Fruit fly (Drosophila melanogaster) whole organism, wandering third instar larva: Measurements from ENCODE around the gene Pif1A.

ENCODE experiments used
- Abd-B ChIP-seq: fragments of >200 bp; optimal IDR thresholded peaks from 2 replicates; lab custom pipeline; 2017; ENCODE audit warnings: missing biosample characterization, missing genetic modification characterization
- CG32264 ChIP-seq: fragments of 200-800 bp; sonication (Bioruptor generic); optimal IDR thresholded peaks from 2 replicates; lab custom pipeline; 2016; ENCODE audit warnings: missing biosample characterization, missing genetic modification characterization
- CG9705 ChIP-seq: fragments of 200-800 bp; sonication (Bioruptor generic); optimal IDR thresholded peaks from 2 replicates; lab custom pipeline; 2018; ENCODE audit warnings: missing biosample characterization, mild to moderate bottlenecking, missing genetic modification characterization
- CrebA ChIP-seq: fragments of 200-800 bp; sonication (Bioruptor generic); optimal IDR thresholded peaks from 2 replicates; lab custom pipeline; 2016; ENCODE audit warnings: missing biosample characterization, mild to moderate bottlenecking, missing genetic modification characterization, borderline replicate concordance
- Dfd ChIP-seq: fragments of >200 bp; optimal IDR thresholded peaks from 2 replicates; lab custom pipeline; 2017; ENCODE audit warnings: missing biosample characterization, missing genetic modification characterization
- Dif ChIP-seq: fragments of 200-275, 200-300 bp; sonication (Bioruptor generic); optimal IDR thresholded peaks from 2 replicates; lab custom pipeline; 2018; ENCODE audit warnings: missing biosample characterization, missing genetic modification characterization; ENCODE audit not compliant: partially characterized antibody
- GATAd ChIP-seq: sonication (Bioruptor generic); optimal IDR thresholded peaks from 2 replicates; lab custom pipeline; 2016; ENCODE audit warnings: missing biosample characterization, missing genetic modification characterization
- HLH106 ChIP-seq: fragments of 200-800 bp; optimal IDR thresholded peaks from 3 replicates; lab custom pipeline; 2019; ENCODE audit warnings: missing biosample characterization, mild to moderate bottlenecking, missing genetic modification characterization, moderate library complexity
- Hnf4 ChIP-seq: fragments of 200-800 bp; sonication (Bioruptor generic); optimal IDR thresholded peaks from 2 replicates; lab custom pipeline; 2016; ENCODE audit warnings: missing biosample characterization, mild to moderate bottlenecking, missing genetic modification characterization
- Hr78 ChIP-seq: fragments of >200 bp; optimal IDR thresholded peaks from 2 replicates; lab custom pipeline; 2017; ENCODE audit warnings: missing biosample characterization, missing genetic modification characterization
- Hr83 ChIP-seq: fragments of 200-300 bp; sonication (Bioruptor generic); optimal IDR thresholded peaks from 2 replicates; lab custom pipeline; 2016; ENCODE audit warnings: missing biosample characterization, mild to moderate bottlenecking, missing genetic modification characterization, moderate library complexity; ENCODE audit not compliant: poor library complexity, severe bottlenecking
- Jra ChIP-seq: sonication (Bioruptor generic); optimal IDR thresholded peaks from 2 replicates; lab custom pipeline; 2016; ENCODE audit warnings: missing biosample characterization, missing genetic modification characterization
- Mio ChIP-seq: sonication (Bioruptor generic); optimal IDR thresholded peaks from 2 replicates; lab custom pipeline; 2016; ENCODE audit warnings: missing biosample characterization, missing genetic modification characterization
- Myc ChIP-seq: fragments of >200 bp; optimal IDR thresholded peaks from 2 replicates; lab custom pipeline; 2017
- N ChIP-seq: fragments of >200 bp; optimal IDR thresholded peaks from 2 replicates; lab custom pipeline; 2018; ENCODE audit warnings: missing biosample characterization, missing external identifiers, missing genetic modification characterization
- OdsH ChIP-seq: fragments of 200-800 bp; sonication (Bioruptor generic); optimal IDR thresholded peaks from 2 replicates; lab custom pipeline; 2016; ENCODE audit warnings: missing biosample characterization, mild to moderate bottlenecking, missing genetic modification characterization
- Rel ChIP-seq, 2 experiments: fragments of 200-800 bp; sonication (Bioruptor generic) in 1 of 2; optimal IDR thresholded peaks; 2 replicates in 1 of 2; 3 replicates in 1 of 2; lab custom pipeline; 2016 to 2019; ENCODE audit warnings: mild to moderate bottlenecking in 2 of 2, missing biosample characterization in 2 of 2, missing genetic modification characterization in 2 of 2, moderate library complexity in 1 of 2
- Sp1 ChIP-seq: fragments of 200-800 bp; sonication (Bioruptor generic); optimal IDR thresholded peaks from 3 replicates; lab custom pipeline; 2019; ENCODE audit warnings: missing biosample characterization, mild to moderate bottlenecking, missing genetic modification characterization, moderate library complexity
- Vsx2 ChIP-seq: fragments of 200-300, 225-300 bp; sonication (Bioruptor generic); optimal IDR thresholded peaks from 2 replicates; lab custom pipeline; 2018; ENCODE audit warnings: missing biosample characterization, missing genetic modification characterization; ENCODE audit not compliant: partially characterized antibody
- br ChIP-seq: fragments of 200-800 bp; sonication (Bioruptor generic); optimal IDR thresholded peaks from 2 replicates; lab custom pipeline; 2016; ENCODE audit warnings: missing biosample characterization, missing genetic modification characterization
- brk ChIP-seq: fragments of 200-800 bp; sonication (Bioruptor generic); optimal IDR thresholded peaks from 2 replicates; lab custom pipeline; 2016; ENCODE audit warnings: missing biosample characterization, mild to moderate bottlenecking, missing genetic modification characterization
- dl ChIP-seq, 2 experiments: fragments of 175-275, 200-275 bp in 1 of 2; fragments of 200-275 bp in 1 of 2; sonication (Bioruptor generic); optimal IDR thresholded peaks; lab custom pipeline; 2018; ENCODE audit warnings: mild to moderate bottlenecking in 2 of 2, missing biosample characterization in 2 of 2, missing genetic modification characterization in 2 of 2, moderate library complexity in 2 of 2; ENCODE audit not compliant: partially characterized antibody in 2 of 2, insufficient read depth in 1 of 2
- dmrt93B ChIP-seq: fragments of 200-800 bp; sonication (Bioruptor generic); optimal IDR thresholded peaks from 2 replicates; lab custom pipeline; 2018; ENCODE audit warnings: missing biosample characterization, mild to moderate bottlenecking, missing genetic modification characterization
- dsf ChIP-seq: sonication (Bioruptor generic); optimal IDR thresholded peaks from 2 replicates; lab custom pipeline; 2016; ENCODE audit warnings: missing biosample characterization, missing genetic modification characterization, borderline replicate concordance
- ey ChIP-seq: fragments of 200-800 bp; sonication (Bioruptor generic); optimal IDR thresholded peaks from 2 replicates; lab custom pipeline; 2016; ENCODE audit warnings: missing biosample characterization, missing genetic modification characterization
- foxo ChIP-seq, 2 experiments: fragments of 200-800 bp; sonication (Bioruptor generic); optimal IDR thresholded peaks; 2 replicates in 1 of 2; 3 replicates in 1 of 2; lab custom pipeline; 2016 to 2017; ENCODE audit warnings: missing biosample characterization in 2 of 2, missing genetic modification characterization in 2 of 2
- fru ChIP-seq: fragments of 200-800 bp; sonication (Bioruptor generic); optimal IDR thresholded peaks from 3 replicates; lab custom pipeline; 2016; ENCODE audit warnings: missing biosample characterization, mild to moderate bottlenecking, missing genetic modification characterization
- h ChIP-seq: fragments of 200-800 bp; sonication (Bioruptor generic); optimal IDR thresholded peaks from 3 replicates; lab custom pipeline; 2016; ENCODE audit warnings: missing biosample characterization, mild to moderate bottlenecking, missing genetic modification characterization
- jim ChIP-seq: fragments of 175-275, 200-325 bp; sonication (Bioruptor generic); optimal IDR thresholded peaks from 2 replicates; lab custom pipeline; 2016; ENCODE audit warnings: missing biosample characterization, mild to moderate bottlenecking, missing genetic modification characterization
- lola ChIP-seq: fragments of >200 bp; optimal IDR thresholded peaks from 2 replicates; lab custom pipeline; 2017; ENCODE audit warnings: missing biosample characterization, missing genetic modification characterization
- pan ChIP-seq: fragments of >200 bp; optimal IDR thresholded peaks from 2 replicates; lab custom pipeline; 2017
- psq ChIP-seq: fragments of 200-800 bp; sonication (Bioruptor generic); optimal IDR thresholded peaks from 3 replicates; lab custom pipeline; 2017; ENCODE audit warnings: missing biosample characterization, mild to moderate bottlenecking, missing genetic modification characterization, moderate library complexity
- rgr ChIP-seq: fragments of 200-800 bp; sonication (Bioruptor generic); optimal IDR thresholded peaks from 3 replicates; lab custom pipeline; 2016; ENCODE audit warnings: missing biosample characterization, mild to moderate bottlenecking, missing genetic modification characterization
- sage ChIP-seq: fragments of 200-800 bp; sonication (Bioruptor generic); optimal IDR thresholded peaks from 2 replicates; lab custom pipeline; 2016; ENCODE audit warnings: missing biosample characterization, mild to moderate bottlenecking, missing genetic modification characterization
- sv ChIP-seq: fragments of 200-800 bp; sonication (Bioruptor generic); optimal IDR thresholded peaks from 3 replicates; lab custom pipeline; 2016; ENCODE audit warnings: missing biosample characterization, missing genetic modification characterization
- tai ChIP-seq: sonication (Bioruptor generic); optimal IDR thresholded peaks from 2 replicates; lab custom pipeline; 2016; ENCODE audit warnings: missing biosample characterization, missing genetic modification characterization
- usp ChIP-seq: fragments of >200 bp; optimal IDR thresholded peaks from 2 replicates; lab custom pipeline; 2017; ENCODE audit warnings: missing biosample characterization, missing genetic modification characterization
- woc ChIP-seq: sonication (Bioruptor generic); optimal IDR thresholded peaks from 2 replicates; lab custom pipeline; 2016; ENCODE audit warnings: missing biosample characterization, mild to moderate bottlenecking, missing genetic modification characterization

Pif1A gene

DNA sequence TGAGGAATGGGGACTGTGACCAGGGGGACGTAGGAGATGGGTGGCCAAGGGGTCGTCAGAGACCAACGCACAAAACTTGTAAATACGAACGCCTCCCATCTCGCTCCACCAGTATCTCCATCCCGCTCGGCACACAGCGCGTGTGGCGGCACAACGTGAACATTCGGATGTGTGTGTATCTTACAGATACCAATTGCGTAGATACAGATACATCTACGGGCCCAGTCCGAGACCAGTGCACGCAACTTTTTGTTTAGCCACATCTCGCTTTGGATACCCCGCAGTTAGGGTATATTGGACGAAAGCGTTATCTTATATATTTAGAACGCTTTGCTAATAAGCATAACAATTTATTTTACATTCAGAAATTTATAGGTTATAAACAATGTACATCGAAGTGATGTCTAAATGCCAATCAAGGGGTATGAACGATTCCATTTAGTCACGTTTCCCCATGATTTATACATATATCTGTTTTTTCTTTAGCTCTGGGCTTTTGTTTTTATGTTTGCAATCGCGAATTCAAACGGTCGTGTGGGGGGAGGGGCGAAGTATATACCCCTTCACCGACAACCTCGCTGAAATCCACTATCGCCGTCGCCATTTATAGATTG lies 10.5 kb upstream of the Pif1A start:
- peak; percentile 99 for TF ChIP-seq br
- no peak for TF ChIP-seq Dfd (GFP tag; lab: Kevin White, UChicago)
- TF ChIP-seq foxo (GFP tag; optimal IDR thresholded peaks at IDR 0.05; lab: Kevin White, UChicago) = peak; percentile 95 to 99
- TF ChIP-seq dl (GFP tag; optimal IDR thresholded peaks at IDR 0.05; lab: Kevin White, UChicago; ENCODE audit: insufficient read depth in 1 of 2, partially characterized antibody in 2 of 2) = peak in 1 of 2 experiments; percentile 17
- TF ChIP-seq CG32264 (GFP tag; lab: Kevin White, UChicago) = peak; percentile 98
- TF ChIP-seq Rel (GFP tag; optimal IDR thresholded peaks at IDR 0.05; lab: Kevin White, UChicago) = peak; percentile 97
- TF ChIP-seq Rel (tag; optimal IDR thresholded peaks at IDR 0.05; lab: Kevin White, UChicago) = peak; percentile 91
- no peak for TF ChIP-seq Abd-B
- peak; percentile 99 for TF ChIP-seq fru (GFP tag; lab: Kevin White, UChicago)
- peak; percentile 97 for TF ChIP-seq dmrt93B (GFP tag; lab: Kevin White, UChicago)
- TF ChIP-seq rgr = peak; percentile 99
- peak; percentile 97 for TF ChIP-seq brk
- TF ChIP-seq dsf (GFP tag; lab: Kevin White, UChicago) = peak; percentile 86
- peak; percentile 76 for TF ChIP-seq Dif (GFP tag; lab: Kevin White, UChicago)
- peak; percentile 98 for TF ChIP-seq HLH106
- no peak for TF ChIP-seq Hr78 (GFP tag; lab: Kevin White, UChicago)
- TF ChIP-seq pan (lab: Kevin White, UChicago) = peak; percentile 82
- peak; percentile 99 for TF ChIP-seq ey (GFP tag; lab: Kevin White, UChicago)
- no peak for TF ChIP-seq Vsx2 (GFP tag; lab: Kevin White, UChicago)
- peak; percentile 97 for TF ChIP-seq psq (GFP tag; lab: Kevin White, UChicago)
- peak; percentile 97 for TF ChIP-seq sage (GFP tag; lab: Kevin White, UChicago)
- no peak for TF ChIP-seq jim (GFP tag; lab: Kevin White, UChicago)
- TF ChIP-seq Mio (GFP tag; lab: Kevin White, UChicago) = peak; percentile 88
- TF ChIP-seq h (GFP tag; lab: Kevin White, UChicago) = peak; percentile 99
- peak; percentile 99 for TF ChIP-seq OdsH
- peak; percentile 59 for TF ChIP-seq Hr83 (GFP tag; lab: Kevin White, UChicago)
- TF ChIP-seq lola (GFP tag; lab: Kevin White, UChicago) = no peak
- TF ChIP-seq CG9705 (GFP tag; lab: Kevin White, UChicago) = peak; percentile 89
- peak; percentile 99 for TF ChIP-seq Hnf4 (GFP tag; lab: Kevin White, UChicago)
- TF ChIP-seq tai (GFP tag; lab: Kevin White, UChicago) = peak; percentile 95
- no peak for TF ChIP-seq N (GFP tag; lab: Kevin White, UChicago)
- peak; percentile 99 for TF ChIP-seq woc
- TF ChIP-seq Sp1 (GFP tag; lab: Kevin White, UChicago) = peak; percentile 98
- TF ChIP-seq usp (GFP tag; lab: Kevin White, UChicago) = no peak
- peak; percentile 99 for TF ChIP-seq sv
- TF ChIP-seq Jra (GFP tag; lab: Kevin White, UChicago) = peak; percentile 95
- TF ChIP-seq, all 38 proteins: peak for 27

DNA sequence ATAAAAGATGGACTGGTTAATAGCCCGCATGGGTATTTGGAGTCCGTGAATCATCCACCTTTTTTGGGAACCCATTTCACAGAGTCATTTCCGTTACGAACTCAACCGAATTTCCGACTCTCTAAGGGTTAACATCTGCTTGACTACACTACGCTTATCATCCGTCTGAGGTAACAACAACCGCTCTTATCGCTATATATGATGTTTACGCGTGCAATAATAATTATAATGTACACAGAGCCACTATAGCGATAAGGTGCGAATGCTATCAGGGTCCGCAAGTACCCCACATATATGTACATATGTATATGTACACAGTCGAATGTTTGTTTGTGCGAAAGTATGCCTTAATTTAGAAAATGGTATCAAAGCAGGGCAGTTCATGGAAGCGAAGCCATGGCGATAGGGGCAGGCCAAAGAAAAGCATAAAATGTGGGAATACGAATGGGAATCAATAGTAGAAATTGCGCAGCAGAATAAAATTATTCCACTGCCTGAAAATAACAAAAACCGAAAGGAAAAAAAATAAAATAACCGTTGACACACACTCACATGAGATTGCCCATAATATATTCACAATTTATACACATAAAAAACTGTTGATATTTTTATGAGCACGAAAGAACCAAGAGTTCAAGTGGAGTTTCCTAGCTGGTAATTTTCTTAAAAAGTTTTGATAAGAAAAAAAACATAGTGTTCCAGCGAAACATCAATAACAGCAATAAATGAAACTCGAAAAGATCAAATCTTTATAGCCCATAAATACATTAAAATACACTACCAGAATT lies 9.6 kb upstream of the Pif1A start:
- TF ChIP-seq psq (GFP tag; lab: Kevin White, UChicago) (peak; percentile 69), GATAd (GFP tag; lab: Kevin White, UChicago) (no peak), Hr78 (GFP tag; lab: Kevin White, UChicago) (no peak), dmrt93B (GFP tag; lab: Kevin White, UChicago) (no peak), HLH106 (peak; percentile 32), sv (no peak), tai (GFP tag; lab: Kevin White, UChicago) (no peak), Abd-B (no peak), sage (GFP tag; lab: Kevin White, UChicago) (peak; percentile 73), Jra (GFP tag; lab: Kevin White, UChicago) (peak; percentile 88), brk (peak; percentile 90), dsf (GFP tag; lab: Kevin White, UChicago) (peak; percentile 61), OdsH (peak; percentile 82), CG32264 (GFP tag; lab: Kevin White, UChicago) (peak; percentile 49), woc (no peak), h (GFP tag; lab: Kevin White, UChicago) (peak; percentile 92), jim (GFP tag; lab: Kevin White, UChicago) (no peak), lola (GFP tag; lab: Kevin White, UChicago) (no peak), br (peak; percentile 85), Sp1 (GFP tag; lab: Kevin White, UChicago) (peak; percentile 65), Myc (no peak), Hnf4 (GFP tag; lab: Kevin White, UChicago) (peak; percentile 92), CrebA (GFP tag; lab: Kevin White, UChicago) (no peak), Hr83 (GFP tag; lab: Kevin White, UChicago) (peak; percentile 99), pan (lab: Kevin White, UChicago) (no peak), Vsx2 (GFP tag; lab: Kevin White, UChicago) (no peak), Mio (GFP tag; lab: Kevin White, UChicago) (peak; percentile 25), N (GFP tag; lab: Kevin White, UChicago) (no peak), dl (GFP tag; optimal IDR thresholded peaks at IDR 0.05; lab: Kevin White, UChicago; ENCODE audit: insufficient read depth in 1 of 2, partially characterized antibody in 2 of 2) (peak in 1 of 2 experiments; percentile 38), Dfd (GFP tag; lab: Kevin White, UChicago) (no peak), ey (GFP tag; lab: Kevin White, UChicago) (peak; percentile 42), usp (GFP tag; lab: Kevin White, UChicago) (no peak), Rel (GFP tag; optimal IDR thresholded peaks at IDR 0.05; lab: Kevin White, UChicago) (no peak), Rel (tag; optimal IDR thresholded peaks at IDR 0.05; lab: Kevin White, UChicago) (peak; percentile 75), CG9705 (GFP tag; lab: Kevin White, UChicago) (no peak), rgr (peak; percentile 89), Dif (GFP tag; lab: Kevin White, UChicago) (no peak), fru (GFP tag; lab: Kevin White, UChicago) (no peak)
